Fruit fly (Drosophila melanogaster) whole organism, embryonic: ENCODE measurements around the gene CG31174.

Experiments used
- ATbp ChIP-seq: fragments of 200-800 bp; sonication (Bioruptor generic); optimal IDR thresholded peaks from 2 replicates; lab custom pipeline; 2017; ENCODE audit warnings: missing biosample characterization, mild to moderate bottlenecking, missing genetic modification characterization, missing genetic modification reagents
- B-H2 ChIP-seq: fragments of 200-800 bp; sonication (Bioruptor generic); optimal IDR thresholded peaks from 2 replicates; lab custom pipeline; 2018; ENCODE audit warnings: missing biosample characterization, mild to moderate bottlenecking, missing genetic modification characterization
- BtbVII ChIP-seq: fragments of 200-800 bp; sonication (Bioruptor generic); optimal IDR thresholded peaks from 3 replicates; lab custom pipeline; 2017; ENCODE audit warnings: missing biosample characterization, mild to moderate bottlenecking, missing genetic modification characterization
- CG10209 ChIP-seq: fragments of 200-800 bp; sonication (Bioruptor generic); optimal IDR thresholded peaks from 3 replicates; lab custom pipeline; 2017; ENCODE audit warnings: missing biosample characterization, mild to moderate bottlenecking, missing genetic modification characterization, missing genetic modification reagents
- CG11504 ChIP-seq: fragments of 200-800 bp; sonication (Bioruptor generic); optimal IDR thresholded peaks from 3 replicates; lab custom pipeline; 2019; ENCODE audit warnings: missing biosample characterization, mild to moderate bottlenecking, missing genetic modification characterization, moderate library complexity
- CG13424 ChIP-seq: fragments of 200-800 bp; sonication (Bioruptor generic); optimal IDR thresholded peaks from 2 replicates; lab custom pipeline; 2019; ENCODE audit warnings: missing biosample characterization, mild to moderate bottlenecking, missing genetic modification characterization, moderate library complexity
- CG14441 ChIP-seq: fragments of 200-800 bp; sonication (Bioruptor generic); IDR thresholded peaks from 2 replicates; pipeline ENCODE4 v1.3.6; 2022; ENCODE audit warnings: missing biosample characterization, missing genetic modification characterization
- CG15073 ChIP-seq: fragments of 200-800 bp; sonication (Bioruptor generic); optimal IDR thresholded peaks from 2 replicates; lab custom pipeline; 2016; ENCODE audit warnings: missing biosample characterization, missing genetic modification characterization
- CG18262 ChIP-seq: fragments of 200-800 bp; optimal IDR thresholded peaks from 3 replicates; lab custom pipeline; 2019; ENCODE audit warnings: missing biosample characterization, mild to moderate bottlenecking, missing genetic modification characterization, moderate library complexity
- CG2199 ChIP-seq: fragments of 200-800 bp; sonication (Bioruptor generic); IDR thresholded peaks from 3 replicates; pipeline ENCODE4 v1.3.6; 2022; ENCODE audit warnings: missing biosample characterization, missing genetic modification characterization
- CG2712 ChIP-seq: fragments of 200-800 bp; optimal IDR thresholded peaks from 3 replicates; lab custom pipeline; 2019; ENCODE audit warnings: missing biosample characterization, mild to moderate bottlenecking, missing genetic modification characterization, moderate library complexity
- CG2875 ChIP-seq: fragments of 200-800 bp; sonication (Bioruptor generic); optimal IDR thresholded peaks from 2 replicates; lab custom pipeline; 2017; ENCODE audit warnings: missing biosample characterization, mild to moderate bottlenecking, missing genetic modification characterization, missing genetic modification reagents
- CG3065 ChIP-seq: fragments of 200-800 bp; sonication (Bioruptor generic); optimal IDR thresholded peaks from 2 replicates; lab custom pipeline; 2016; ENCODE audit warnings: missing biosample characterization, missing genetic modification characterization
- CG9727 ChIP-seq: fragments of 200-800 bp; sonication (Bioruptor generic); optimal IDR thresholded peaks from 3 replicates; lab custom pipeline; 2017; ENCODE audit warnings: missing biosample characterization, mild to moderate bottlenecking, missing genetic modification characterization
- CoRest ChIP-seq: fragments of 200-800 bp; sonication (Bioruptor generic); optimal IDR thresholded peaks from 3 replicates; lab custom pipeline; 2018; ENCODE audit warnings: missing biosample characterization, mild to moderate bottlenecking, missing genetic modification characterization, moderate library complexity
- ERR ChIP-seq: fragments of 200-800 bp; sonication (Bioruptor generic); optimal IDR thresholded peaks from 2 replicates; lab custom pipeline; 2016; ENCODE audit warnings: missing biosample characterization, missing genetic modification characterization
- Fer2 ChIP-seq: fragments of 200-800 bp; sonication (Bioruptor generic); optimal IDR thresholded peaks from 2 replicates; lab custom pipeline; 2018; ENCODE audit warnings: missing biosample characterization, mild to moderate bottlenecking, missing genetic modification characterization, moderate library complexity
- Hmx ChIP-seq: fragments of 200-800 bp; sonication (Bioruptor generic); optimal IDR thresholded peaks from 2 replicates; lab custom pipeline; 2016; ENCODE audit warnings: missing biosample characterization, missing genetic modification characterization
- Kr ChIP-seq: fragments of 200-800 bp; sonication (Bioruptor generic); optimal IDR thresholded peaks from 2 replicates; lab custom pipeline; 2017; ENCODE audit warnings: missing biosample characterization, mild to moderate bottlenecking, missing genetic modification characterization
- Med ChIP-seq: fragments of 200-800 bp; sonication (Bioruptor generic); peaks from one replicate; lab custom pipeline; 2016; ENCODE audit warnings: missing biosample characterization, missing genetic modification characterization, mild to moderate bottlenecking, inconsistent platforms, moderate library complexity
- Nf-YB ChIP-seq: fragments of 200-800 bp; sonication (Bioruptor generic); optimal IDR thresholded peaks from 3 replicates; lab custom pipeline; 2019; ENCODE audit warnings: missing biosample characterization, mild to moderate bottlenecking, missing genetic modification characterization, moderate library complexity
- Oli ChIP-seq: fragments of 200-800 bp; sonication (Bioruptor generic); optimal IDR thresholded peaks from 2 replicates; lab custom pipeline; 2018; ENCODE audit warnings: missing biosample characterization, mild to moderate bottlenecking, missing genetic modification characterization, moderate library complexity
- PHDP ChIP-seq: fragments of 200-800 bp; sonication (Bioruptor generic); optimal IDR thresholded peaks from 3 replicates; lab custom pipeline; 2018; ENCODE audit warnings: missing biosample characterization, mild to moderate bottlenecking, missing genetic modification characterization, moderate library complexity
- Pdp1 ChIP-seq, 2 experiments: fragments of 200-800 bp; sonication (Bioruptor generic); optimal IDR thresholded peaks; 3 replicates each; lab custom pipeline; 2016; ENCODE audit warnings: missing biosample characterization in 2 of 2, missing genetic modification characterization in 2 of 2, mild to moderate bottlenecking in 1 of 2, moderate library complexity in 1 of 2
- Rx ChIP-seq: fragments of 200-800 bp; sonication (Bioruptor generic); IDR thresholded peaks from 2 replicates; pipeline ENCODE4 v1.3.6; 2022; ENCODE audit warnings: missing biosample characterization, missing genetic modification characterization
- Sox102F ChIP-seq: fragments of 200-800 bp; sonication (Bioruptor generic); optimal IDR thresholded peaks from 2 replicates; lab custom pipeline; 2018; ENCODE audit warnings: missing biosample characterization, mild to moderate bottlenecking, missing genetic modification characterization, moderate library complexity
- Vsx1 ChIP-seq: fragments of 200-800 bp; sonication (Bioruptor generic); optimal IDR thresholded peaks from 2 replicates; lab custom pipeline; 2017; ENCODE audit warnings: missing biosample characterization, mild to moderate bottlenecking, missing genetic modification characterization, missing genetic modification reagents
- ap ChIP-seq: fragments of 200-800 bp; sonication (Bioruptor generic); IDR thresholded peaks from 2 replicates; pipeline ENCODE4 v1.3.6; 2022; ENCODE audit warnings: missing biosample characterization, missing genetic modification characterization
- az2 ChIP-seq: fragments of 200-800 bp; sonication (Bioruptor generic); optimal IDR thresholded peaks from 3 replicates; lab custom pipeline; 2016; ENCODE audit warnings: missing biosample characterization, missing genetic modification characterization
- bowl ChIP-seq: fragments of 200-800 bp; sonication (Bioruptor generic); IDR thresholded peaks from 2 replicates; pipeline ENCODE4 v1.3.6; 2022; ENCODE audit warnings: missing biosample characterization, missing genetic modification characterization
- ci ChIP-seq: fragments of 200-800 bp; sonication (Bioruptor generic); IDR thresholded peaks from 3 replicates; pipeline ENCODE4 v1.3.6; 2022; ENCODE audit warnings: missing biosample characterization, missing genetic modification characterization
- dmrt99B ChIP-seq: fragments of 200-800 bp; sonication (Bioruptor generic); optimal IDR thresholded peaks from 2 replicates; lab custom pipeline; 2018; ENCODE audit warnings: missing biosample characterization, mild to moderate bottlenecking, missing genetic modification characterization, moderate library complexity
- eve ChIP-seq, 2 experiments: fragments of >200 bp; optimal IDR thresholded peaks; 2 replicates each; lab custom pipeline; 2017; ENCODE audit warnings: missing biosample characterization in 2 of 2, missing genetic modification characterization in 2 of 2
- fd102C ChIP-seq: fragments of 200-800 bp; sonication (Bioruptor generic); optimal IDR thresholded peaks from 2 replicates; lab custom pipeline; 2018; ENCODE audit warnings: missing biosample characterization, mild to moderate bottlenecking, missing genetic modification characterization, moderate library complexity
- gcm ChIP-seq: fragments of 200-800 bp; sonication (Bioruptor generic); optimal IDR thresholded peaks from 2 replicates; lab custom pipeline; 2019; ENCODE audit warnings: missing biosample characterization, mild to moderate bottlenecking, missing genetic modification characterization, moderate library complexity
- gem ChIP-seq: fragments of 200-800 bp; sonication (Bioruptor generic); optimal IDR thresholded peaks from 2 replicates; lab custom pipeline; 2019; ENCODE audit warnings: missing biosample characterization, mild to moderate bottlenecking, missing genetic modification characterization, moderate library complexity
- grau ChIP-seq: fragments of 200-800 bp; optimal IDR thresholded peaks from 3 replicates; lab custom pipeline; 2019; ENCODE audit warnings: missing biosample characterization, mild to moderate bottlenecking, missing genetic modification characterization, moderate library complexity
- hkb ChIP-seq, 2 experiments: fragments of 200-800 bp in 1 of 2; fragments of >200 bp in 1 of 2; sonication (Bioruptor generic) in 1 of 2; IDR thresholded peaks in 1 of 2; optimal IDR thresholded peaks in 1 of 2; 2 replicates each; pipeline versions ENCODE4 v1.3.6 to Lab custom; 2017 to 2022; ENCODE audit warnings: missing biosample characterization in 1 of 2, missing genetic modification characterization in 1 of 2
- kni ChIP-seq: fragments of 200-800 bp; sonication (Bioruptor generic); optimal IDR thresholded peaks from 3 replicates; lab custom pipeline; 2017; ENCODE audit warnings: mild to moderate bottlenecking, missing biosample characterization, missing genetic modification reagents, missing genetic modification characterization
- lmd ChIP-seq: fragments of 200-800 bp; sonication (Bioruptor generic); IDR thresholded peaks from 2 replicates; pipeline ENCODE4 v1.3.6; 2022; ENCODE audit warnings: missing biosample characterization, missing genetic modification characterization
- odd ChIP-seq: fragments of 200-800 bp; sonication (Bioruptor generic); optimal IDR thresholded peaks from 2 replicates; lab custom pipeline; 2017; ENCODE audit warnings: missing biosample characterization, mild to moderate bottlenecking, missing genetic modification characterization
- run ChIP-seq: fragments of 200-800 bp; sonication (Bioruptor generic); optimal IDR thresholded peaks from 3 replicates; lab custom pipeline; 2018; ENCODE audit warnings: missing biosample characterization, mild to moderate bottlenecking, missing genetic modification characterization
- sens ChIP-seq: fragments of 200-800 bp; sonication (Bioruptor generic); peaks from one replicate; lab custom pipeline; 2016; ENCODE audit warnings: missing biosample characterization, missing genetic modification characterization
- tgo ChIP-seq: fragments of 200-800 bp; sonication (Bioruptor generic); IDR thresholded peaks from 3 replicates; pipeline ENCODE4 v1.3.6; 2022; ENCODE audit warnings: missing biosample characterization, missing genetic modification characterization
- unpg ChIP-seq: fragments of 200-800 bp; sonication (Bioruptor generic); optimal IDR thresholded peaks from 3 replicates; lab custom pipeline; 2018; ENCODE audit warnings: missing biosample characterization, mild to moderate bottlenecking, missing genetic modification characterization, moderate library complexity
- wdn ChIP-seq: fragments of 200-800 bp; sonication (Bioruptor generic); IDR thresholded peaks from 2 replicates; pipeline ENCODE4 v1.3.6; 2022; ENCODE audit warnings: missing biosample characterization, missing genetic modification characterization

The CG31174 gene

DNA sequence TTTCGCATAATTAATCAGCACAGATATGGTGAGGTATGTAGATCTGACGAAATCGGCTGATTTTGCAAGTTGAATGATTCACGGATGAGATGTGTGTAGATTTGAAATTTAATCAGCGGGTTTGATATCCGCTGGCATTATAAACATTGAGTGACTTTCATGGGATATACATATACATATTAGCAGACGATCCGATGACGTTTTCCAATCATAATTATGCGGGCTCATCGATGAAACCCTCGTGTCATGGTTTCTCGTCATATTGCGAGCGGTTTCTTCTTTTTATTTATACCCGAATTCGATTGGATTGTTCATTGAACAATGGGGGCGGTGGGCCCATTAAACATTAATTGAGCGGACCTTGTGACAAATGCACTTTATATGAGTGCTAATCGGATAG lies 4.8 kb downstream of the CG31174 start:
- TF ChIP-seq CG2199 (peak; percentile 71; the same call in 1 of the 3 replicates), CG9727 (GFP tag; lab: Kevin White, UChicago) (no peak), hkb (optimal IDR thresholded peaks at IDR 0.05; lab: Kevin White, UChicago) (no peak), hkb (GFP tag; IDR thresholded peaks at IDR 0.05; lab: Robert Waterston, UW) (no peak), sens (GFP tag; lab: Kevin White, UChicago) (peak; percentile 26), CG13424 (tag; lab: Kevin White, UChicago) (no peak), odd (no peak), gcm (GFP tag; lab: Kevin White, UChicago) (peak; percentile 78), Nf-YB (GFP tag; lab: Kevin White, UChicago) (no peak), kni (GFP tag; lab: Kevin White, UChicago) (no peak), eve (GFP tag; optimal IDR thresholded peaks at IDR 0.05; lab: Kevin White, UChicago) (peak in 1 of 2 experiments; percentile 34), Med (peak; percentile 49)
- TF ChIP-seq, all 482 proteins: peak for 5

dm6 chr3R:21863817-21864384 lies 5.4 kb downstream of the CG31174 start:
- TF ChIP-seq Fer2 (tag; lab: Kevin White, UChicago) = no peak
- peak in 1 of 2 experiments; percentile 79 for TF ChIP-seq Pdp1 (GFP tag; optimal IDR thresholded peaks at IDR 0.05; lab: Kevin White, UChicago)
- peak; percentile 24 for TF ChIP-seq gem
- TF ChIP-seq CG10209 = peak; percentile 20
- no peak for TF ChIP-seq run (tag; lab: Kevin White, UChicago)
- TF ChIP-seq Sox102F = peak; percentile 57
- TF ChIP-seq az2 (GFP tag; lab: Kevin White, UChicago) = no peak
- peak; percentile 8; the same call in 1 of the 2 replicates for TF ChIP-seq ap (GFP tag; lab: Robert Waterston, UW)
- TF ChIP-seq Kr (GFP tag; lab: Kevin White, UChicago) = peak; percentile 16
- no peak for TF ChIP-seq Rx (GFP tag; lab: Robert Waterston, UW)
- TF ChIP-seq CG15073 (GFP tag; lab: Kevin White, UChicago) = no peak
- TF ChIP-seq ATbp (GFP tag; lab: Kevin White, UChicago) = peak; percentile 14
- peak; percentile 30; the same call in 1 of the 3 replicates for TF ChIP-seq tgo (GFP tag; lab: Robert Waterston, UW)
- peak; percentile 3 for TF ChIP-seq grau (tag; lab: Kevin White, UChicago)
- peak; percentile 14; the same call in 1 of the 2 replicates for TF ChIP-seq CG14441 (GFP tag; lab: Robert Waterston, UW)
- TF ChIP-seq B-H2 (GFP tag; lab: Kevin White, UChicago) = no peak
- peak; percentile 33; the same call in 1 of the 2 replicates for TF ChIP-seq bowl (GFP tag; lab: Robert Waterston, UW)
- no peak for TF ChIP-seq CG3065 (GFP tag; lab: Kevin White, UChicago)
- TF ChIP-seq Hmx = no peak
- peak; percentile 7 for TF ChIP-seq CoRest (tag; lab: Kevin White, UChicago)
- TF ChIP-seq ci (GFP tag; lab: Robert Waterston, UW) = peak; percentile 52; the same call in 1 of the 3 replicates
- TF ChIP-seq dmrt99B (tag; lab: Kevin White, UChicago) = peak; percentile 51
- no peak for TF ChIP-seq fd102C (GFP tag; lab: Kevin White, UChicago)
- no peak for TF ChIP-seq CG2875
- TF ChIP-seq hkb (optimal IDR thresholded peaks at IDR 0.05; lab: Kevin White, UChicago) = no peak
- peak; percentile 20; the same call in 1 of the 2 replicates for TF ChIP-seq hkb (GFP tag; IDR thresholded peaks at IDR 0.05; lab: Robert Waterston, UW)
- peak; percentile 21 for TF ChIP-seq CG2712 (tag; lab: Kevin White, UChicago)
- TF ChIP-seq unpg = peak; percentile 2
- no peak for TF ChIP-seq Vsx1 (GFP tag; lab: Kevin White, UChicago)
- peak; percentile 34 for TF ChIP-seq CG11504 (tag; lab: Kevin White, UChicago)
- TF ChIP-seq PHDP (tag; lab: Kevin White, UChicago) = peak; percentile 22
- no peak for TF ChIP-seq BtbVII (GFP tag; lab: Kevin White, UChicago)
- TF ChIP-seq CG13424 (tag; lab: Kevin White, UChicago) = peak; percentile 7
- no peak for TF ChIP-seq ERR (GFP tag; lab: Kevin White, UChicago)
- TF ChIP-seq wdn = no peak
- TF ChIP-seq Oli = peak; percentile 13
- peak; percentile 14; the same call in 1 of the 2 replicates for TF ChIP-seq lmd (GFP tag; lab: Robert Waterston, UW)
- peak; percentile 28 for TF ChIP-seq CG18262 (tag; lab: Kevin White, UChicago)
